Fruit fly (Drosophila melanogaster): ENCODE results near the gene CG32026.

- TF ChIP-seq CG8478 (optimal IDR thresholded peaks at IDR 0.05) (no peak), CTCF (optimal IDR thresholded peaks at IDR 0.05) (no peak)
These were observed 3.4 kb upstream of the CG32026 start for dm6 chr3L:8832737-8833466.
